Worm (Caenorhabditis elegans): ENCODE measurements around the gene F45E4.5.

DNA sequence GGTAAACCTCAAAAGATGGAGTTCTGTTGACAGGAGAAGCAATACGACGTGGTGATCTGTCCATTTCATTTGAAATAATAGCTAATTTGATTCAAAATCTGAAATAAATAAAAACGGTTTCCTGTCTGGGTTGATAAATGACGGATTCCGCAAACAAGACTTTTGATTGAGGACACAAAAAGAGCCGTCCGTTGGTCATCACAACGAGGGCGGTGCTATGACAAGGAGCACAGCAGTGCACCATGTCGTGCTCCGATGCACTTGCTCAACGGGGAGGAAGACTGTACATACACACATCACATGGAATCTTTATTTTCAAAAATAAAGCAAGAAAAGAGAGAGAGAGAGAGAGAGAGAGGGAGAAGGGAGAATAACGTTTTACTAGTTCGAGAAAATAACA, 12.9 kb upstream of the F45E4.5 start, which contains the start of gene nep-16:
- TF ChIP-seq nhr-120 (GFP tag; IDR thresholded peaks at IDR 0.05): no peak
- no peak for TF ChIP-seq sea-2 (GFP tag; IDR thresholded peaks at IDR 0.05)
- TF ChIP-seq aptf-2 (GFP tag; conservative IDR thresholded peaks at IDR 0.05): no peak
- no peak for TF ChIP-seq tlf-1 (GFP tag; optimal IDR thresholded peaks at IDR 0.05)
- no peak for TF ChIP-seq dpl-1 (GFP tag; optimal IDR thresholded peaks at IDR 0.05)
- no peak for TF ChIP-seq unc-130 (GFP tag; optimal IDR thresholded peaks at IDR 0.05)
- no peak for TF ChIP-seq let-607 (tag; optimal IDR thresholded peaks at IDR 0.05)
- no peak for TF ChIP-seq him-1 (tag; optimal IDR thresholded peaks at IDR 0.05)
- TF ChIP-seq B0019.2 (GFP tag; conservative IDR thresholded peaks at IDR 0.05): no peak
- TF ChIP-seq ceh-40 (GFP tag; IDR thresholded peaks at IDR 0.05): no peak
- TF ChIP-seq Y56A3A.18 (GFP tag; IDR thresholded peaks at IDR 0.05): no peak
